Worm (Caenorhabditis elegans) whole organism, L3 larva: Measurements from ENCODE around the gene clec-203.

Experiments used
- R02D3.7 ChIP-seq: fragments of 150-350 bp; optimal IDR thresholded peaks from 2 replicates; lab custom pipeline; 2014; ENCODE audit warnings: missing biosample characterization, missing genetic modification characterization
- ZK546.5 ChIP-seq: sonication (generic microtip); optimal IDR thresholded peaks from 2 replicates; lab custom pipeline; 2017; ENCODE audit warnings: missing biosample characterization, missing genetic modification characterization
- aly-2 ChIP-seq: fragments of 150-350 bp; optimal IDR thresholded peaks from 2 replicates; lab custom pipeline; 2014; ENCODE audit warnings: missing biosample characterization, missing genetic modification characterization
- ceh-16 ChIP-seq: sonication (generic microtip); optimal IDR thresholded peaks from 2 replicates; lab custom pipeline; 2017; ENCODE audit warnings: missing biosample characterization, missing genetic modification characterization
- ceh-28 ChIP-seq: fragments of 150-350 bp; optimal IDR thresholded peaks from 2 replicates; lab custom pipeline; 2014; ENCODE audit warnings: missing biosample characterization, missing genetic modification reagents, missing genetic modification characterization
- ceh-82 ChIP-seq: fragments of 150-350 bp; optimal IDR thresholded peaks from 2 replicates; lab custom pipeline; 2014; ENCODE audit warnings: missing biosample characterization, missing genetic modification characterization
- daf-12 ChIP-seq: fragments of 150-350 bp; optimal IDR thresholded peaks from 2 replicates; lab custom pipeline; 2014; ENCODE audit warnings: missing biosample characterization, missing genetic modification reagents, missing genetic modification characterization
- elt-1 ChIP-seq: fragments of 150-350 bp; optimal IDR thresholded peaks from 2 replicates; lab custom pipeline; 2014; ENCODE audit warnings: missing biosample characterization, missing genetic modification characterization
- elt-2 ChIP-seq: sonication (generic microtip); optimal IDR thresholded peaks from 2 replicates; lab custom pipeline; 2016; ENCODE audit warnings: missing genetic modification reagents, mild to moderate bottlenecking, missing genetic modification characterization, missing compliant biosample characterization
- elt-3 ChIP-seq, 3 experiments: fragments of 150-350 bp in 1 of 3; sonication (generic microtip) in 2 of 3; optimal IDR thresholded peaks; 2 replicates in 2 of 3; 4 replicates in 1 of 3; lab custom pipeline; 2014 to 2017; ENCODE audit warnings: missing biosample characterization in 3 of 3, missing genetic modification characterization in 3 of 3
- eor-1 ChIP-seq, 2 experiments: fragments of 150-350 bp; optimal IDR thresholded peaks; 2 replicates each; lab custom pipeline; 2014 to 2018; ENCODE audit warnings: missing biosample characterization in 2 of 2, missing genetic modification characterization in 2 of 2
- fkh-2 ChIP-seq: fragments of 150-350 bp; optimal IDR thresholded peaks from 2 replicates; lab custom pipeline; 2014; ENCODE audit warnings: missing biosample characterization, missing genetic modification reagents, missing genetic modification characterization
- fos-1 ChIP-seq: fragments of 150-350 bp; optimal IDR thresholded peaks from 2 replicates; lab custom pipeline; 2014; ENCODE audit warnings: missing biosample characterization, missing genetic modification characterization
- jun-1 ChIP-seq: fragments of 150-350 bp; optimal IDR thresholded peaks from 2 replicates; lab custom pipeline; 2014; ENCODE audit warnings: missing biosample characterization, missing genetic modification reagents, missing genetic modification characterization
- lin-15B ChIP-seq: fragments of 150-350 bp; optimal IDR thresholded peaks from 2 replicates; lab custom pipeline; 2014; ENCODE audit warnings: missing biosample characterization, missing genetic modification characterization
- lin-39 ChIP-seq: fragments of 150-350 bp; optimal IDR thresholded peaks from 2 replicates; lab custom pipeline; 2018; ENCODE audit warnings: missing biosample characterization, missing genetic modification reagents, missing genetic modification characterization
- nfya-1 ChIP-seq: sonication (generic microtip); optimal IDR thresholded peaks from 2 replicates; lab custom pipeline; 2017; ENCODE audit warnings: missing genetic modification characterization, mild to moderate bottlenecking, missing compliant biosample characterization, antibody characterized with exemption, moderate library complexity; ENCODE audit not compliant: insufficient read depth
- nhr-11 ChIP-seq: fragments of 150-350 bp; optimal IDR thresholded peaks from 2 replicates; lab custom pipeline; 2014; ENCODE audit warnings: missing biosample characterization, missing genetic modification characterization
- nhr-12 ChIP-seq: fragments of 150-350 bp; optimal IDR thresholded peaks from 2 replicates; lab custom pipeline; 2014; ENCODE audit warnings: missing biosample characterization, missing genetic modification characterization
- nhr-23 ChIP-seq: fragments of 150-350 bp; optimal IDR thresholded peaks from 2 replicates; lab custom pipeline; 2014; ENCODE audit warnings: missing biosample characterization, missing genetic modification reagents, missing genetic modification characterization
- nhr-25 ChIP-seq: sonication (generic microtip); optimal IDR thresholded peaks from 2 replicates; lab custom pipeline; 2017; ENCODE audit warnings: missing biosample characterization, missing genetic modification characterization
- nhr-28 ChIP-seq: fragments of 150-350 bp; optimal IDR thresholded peaks from 2 replicates; lab custom pipeline; 2014; ENCODE audit warnings: missing biosample characterization, missing genetic modification characterization
- nhr-43 ChIP-seq: sonication (generic microtip); optimal IDR thresholded peaks from 2 replicates; lab custom pipeline; 2016; ENCODE audit warnings: mild to moderate bottlenecking, missing genetic modification characterization, missing compliant biosample characterization; ENCODE audit not compliant: poor library complexity, severe bottlenecking
- nhr-67 ChIP-seq: fragments of 150-350 bp; optimal IDR thresholded peaks from 2 replicates; lab custom pipeline; 2014; ENCODE audit warnings: missing biosample characterization, missing genetic modification characterization
- nhr-76 ChIP-seq: fragments of 150-350 bp; sonication (generic microtip); optimal IDR thresholded peaks from 5 replicates; lab custom pipeline; 2014; ENCODE audit warnings: missing biosample characterization, missing genetic modification characterization
- nhr-77 ChIP-seq: fragments of 150-350 bp; optimal IDR thresholded peaks from 2 replicates; lab custom pipeline; 2014; ENCODE audit warnings: missing biosample characterization, missing genetic modification characterization
- pha-4 ChIP-seq: fragments of 150-350 bp; optimal IDR thresholded peaks from 2 replicates; lab custom pipeline; 2014; ENCODE audit warnings: missing biosample characterization, missing genetic modification reagents, missing genetic modification characterization
- pqm-1 ChIP-seq: fragments of 150-350 bp; optimal IDR thresholded peaks from 2 replicates; lab custom pipeline; 2017; ENCODE audit warnings: missing biosample characterization, missing genetic modification characterization, inconsistent platforms
- snpc-4 ChIP-seq: fragments of 150-350 bp; optimal IDR thresholded peaks from 2 replicates; lab custom pipeline; 2014; ENCODE audit warnings: missing biosample characterization, missing genetic modification characterization
- tbx-2 ChIP-seq: sonication (generic microtip); optimal IDR thresholded peaks from 2 replicates; lab custom pipeline; 2016; ENCODE audit warnings: mild to moderate bottlenecking, missing genetic modification characterization, missing compliant biosample characterization
- unc-39 ChIP-seq: sonication (generic microtip); optimal IDR thresholded peaks from 4 replicates; lab custom pipeline; 2017; ENCODE audit warnings: missing biosample characterization, missing genetic modification characterization
- unc-62 ChIP-seq: fragments of 150-350 bp; sonication (generic microtip); optimal IDR thresholded peaks from 4 replicates; lab custom pipeline; 2014; ENCODE audit warnings: missing biosample characterization, missing genetic modification reagents, missing genetic modification characterization
- zag-1 ChIP-seq: fragments of 150-350 bp; optimal IDR thresholded peaks from 2 replicates; lab custom pipeline; 2014; ENCODE audit warnings: missing biosample characterization, missing genetic modification characterization
- ztf-4 ChIP-seq: fragments of 150-350 bp; optimal IDR thresholded peaks from 2 replicates; lab custom pipeline; 2014; ENCODE audit warnings: missing biosample characterization, missing genetic modification characterization

The clec-203 gene

ce11 chrV:1060219-1060863 lies 27.7 kb upstream of the clec-203 start:
- TF ChIP-seq ceh-28 (tag; lab: Kevin White, UChicago) (peak; percentile 40), elt-3 (tag; optimal IDR thresholded peaks at IDR 0.05; lab: Kevin White, UChicago) (peak in 1 of 3 experiments; percentile 23), nhr-28 (tag; lab: Kevin White, UChicago) (no peak), lin-15B (peak; percentile 17), snpc-4 (tag; lab: Kevin White, UChicago) (peak; percentile 23), pqm-1 (tag; lab: Kevin White, UChicago) (peak; percentile 74), ztf-4 (tag; lab: Kevin White, UChicago) (no peak), nhr-23 (tag; lab: Kevin White, UChicago) (peak; percentile 68), elt-2 (tag; lab: Kevin White, UChicago) (peak; percentile 83), aly-2 (tag; lab: Kevin White, UChicago) (no peak)

DNA sequence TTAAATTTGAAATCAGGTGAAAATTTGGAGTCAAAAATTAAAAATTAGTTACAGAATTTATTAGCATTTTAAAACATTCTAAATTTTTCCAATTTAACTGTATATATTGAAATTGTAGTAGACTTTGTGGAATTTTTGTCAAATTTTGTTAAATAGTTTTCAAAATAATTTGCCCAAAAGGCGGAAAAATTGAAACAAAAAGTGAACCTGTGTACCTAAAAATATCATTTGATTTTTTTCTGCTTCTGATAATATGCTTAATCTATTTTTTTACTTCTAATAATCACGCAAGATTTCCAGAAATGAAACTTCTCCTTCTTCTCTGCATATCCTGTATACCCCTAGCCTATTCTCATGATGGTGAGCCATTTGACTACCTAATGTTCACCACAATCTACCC lies 26.8 kb upstream of the clec-203 start, which contains the start of gene rnst-2:
Gene rnst-2, plus strand, starts transcription at position 301 of the 400 bp plus-strand sequence.
- TF ChIP-seq nfya-1 (no peak), fos-1 (tag; lab: Kevin White, UChicago) (no peak), unc-62 (GFP tag; lab: Kevin White, UChicago) (no peak), pha-4 (no peak), unc-39 (tag; lab: Kevin White, UChicago) (no peak), ZK546.5 (tag; lab: Kevin White, UChicago) (no peak), elt-3 (tag; optimal IDR thresholded peaks at IDR 0.05; lab: Kevin White, UChicago) (no peak), eor-1 (tag; optimal IDR thresholded peaks at IDR 0.05; lab: Kevin White, UChicago) (no peak), ztf-4 (tag; lab: Kevin White, UChicago) (no peak), nhr-76 (no peak), aly-2 (tag; lab: Kevin White, UChicago) (no peak), R02D3.7 (no peak), ceh-16 (no peak), elt-1 (no peak), nhr-67 (tag; lab: Kevin White, UChicago) (no peak), jun-1 (no peak)
- TF ChIP-seq, all 47 proteins: peak for 0

ce11 chrV:1064491-1064890 lies 23.6 kb upstream of the clec-203 start, which contains the start of gene str-67:
Gene str-67 (minus strand): TSS chrV:1064591.
- no peak for TF ChIP-seq nhr-67 (tag; lab: Kevin White, UChicago)
- no peak for TF ChIP-seq fos-1 (tag; lab: Kevin White, UChicago)
- TF ChIP-seq nhr-11 (tag; lab: Kevin White, UChicago), result no peak
- TF ChIP-seq ceh-28 (tag; lab: Kevin White, UChicago), result no peak
- no peak for TF ChIP-seq ceh-82 (tag; lab: Kevin White, UChicago)
- TF ChIP-seq nhr-23 (tag; lab: Kevin White, UChicago), result no peak
- no peak for TF ChIP-seq daf-12 (tag; lab: Kevin White, UChicago)
- no peak for TF ChIP-seq lin-39 (tag; lab: Kevin White, UChicago)
- TF ChIP-seq nhr-77, result no peak
- TF ChIP-seq snpc-4 (tag; lab: Kevin White, UChicago), result no peak
- no peak for TF ChIP-seq ZK546.5 (tag; lab: Kevin White, UChicago)
- TF ChIP-seq elt-2 (tag; lab: Kevin White, UChicago), result no peak
- TF ChIP-seq nhr-76, result no peak
- no peak for TF ChIP-seq nhr-43 (tag; lab: Kevin White, UChicago)
- TF ChIP-seq nfya-1, result no peak

DNA sequence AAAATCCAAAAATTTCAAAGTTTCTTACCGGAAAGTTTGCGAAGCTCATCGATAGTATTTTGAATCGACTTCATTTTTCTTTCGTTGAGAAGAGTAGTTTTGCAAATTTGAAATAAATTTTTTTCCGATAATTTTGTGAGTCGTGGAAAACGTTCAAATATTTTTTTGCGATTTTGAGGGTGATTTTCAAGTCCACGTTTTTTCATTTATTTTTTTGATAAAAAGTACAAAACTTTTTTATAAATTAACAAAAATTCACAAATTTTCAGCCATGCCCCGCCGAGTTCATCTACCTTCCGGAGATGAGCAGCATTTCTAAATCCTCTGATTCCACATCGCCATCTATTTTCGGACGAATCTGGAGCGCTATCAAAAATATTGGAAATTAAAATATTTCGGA lies 20.6 kb upstream of the clec-203 start, which contains the start of gene K10C9.7:
Gene K10C9.7, minus strand, starts transcription at position 101 of the 400 bp plus-strand sequence.
- no peak for TF ChIP-seq zag-1 (tag; lab: Kevin White, UChicago)
- TF ChIP-seq jun-1, result no peak
- no peak for TF ChIP-seq ZK546.5 (tag; lab: Kevin White, UChicago)
- TF ChIP-seq nfya-1, result no peak
- no peak for TF ChIP-seq nhr-28 (tag; lab: Kevin White, UChicago)
- TF ChIP-seq fkh-2 (tag; lab: Kevin White, UChicago), result no peak
- TF ChIP-seq nhr-25 (tag; lab: Kevin White, UChicago), result no peak
- TF ChIP-seq nhr-67 (tag; lab: Kevin White, UChicago), result no peak
- no peak for TF ChIP-seq R02D3.7
- no peak for TF ChIP-seq tbx-2 (tag; lab: Kevin White, UChicago)
- no peak for TF ChIP-seq nhr-12 (tag; lab: Kevin White, UChicago)
